Worm (Caenorhabditis elegans) whole organism, L2 larva: ENCODE measurements around the gene pals-31.
A peak's percentile ranks its signal among the peaks of the same experiment; 100 is the strongest.

Experiments
- ceh-82 ChIP-seq: fragments of 150-350 bp; optimal IDR thresholded peaks from 2 replicates; lab custom pipeline; 2014; ENCODE audit warnings: missing biosample characterization, missing genetic modification characterization
- elt-3 ChIP-seq: sonication (generic microtip); optimal IDR thresholded peaks from 2 replicates; lab custom pipeline; 2017; ENCODE audit warnings: missing biosample characterization, missing genetic modification characterization
- lin-13 ChIP-seq: fragments of 150-350 bp; optimal IDR thresholded peaks from 2 replicates; lab custom pipeline; 2014; ENCODE audit warnings: missing biosample characterization, missing genetic modification reagents, missing genetic modification characterization
- mab-5 ChIP-seq: fragments of 150-350 bp; optimal IDR thresholded peaks from 2 replicates; lab custom pipeline; 2014; ENCODE audit warnings: missing biosample characterization, missing genetic modification characterization
- skn-1 ChIP-seq: sonication (generic microtip); optimal IDR thresholded peaks from 2 replicates; lab custom pipeline; 2017; ENCODE audit warnings: missing biosample characterization, missing genetic modification characterization
- snpc-4 ChIP-seq: fragments of 150-350 bp; optimal IDR thresholded peaks from 2 replicates; lab custom pipeline; 2014; ENCODE audit warnings: missing biosample characterization, missing genetic modification characterization
- ztf-11 ChIP-seq: sonication (generic microtip); optimal IDR thresholded peaks from 2 replicates; lab custom pipeline; 2017; ENCODE audit warnings: missing biosample characterization, missing genetic modification characterization

DNA sequence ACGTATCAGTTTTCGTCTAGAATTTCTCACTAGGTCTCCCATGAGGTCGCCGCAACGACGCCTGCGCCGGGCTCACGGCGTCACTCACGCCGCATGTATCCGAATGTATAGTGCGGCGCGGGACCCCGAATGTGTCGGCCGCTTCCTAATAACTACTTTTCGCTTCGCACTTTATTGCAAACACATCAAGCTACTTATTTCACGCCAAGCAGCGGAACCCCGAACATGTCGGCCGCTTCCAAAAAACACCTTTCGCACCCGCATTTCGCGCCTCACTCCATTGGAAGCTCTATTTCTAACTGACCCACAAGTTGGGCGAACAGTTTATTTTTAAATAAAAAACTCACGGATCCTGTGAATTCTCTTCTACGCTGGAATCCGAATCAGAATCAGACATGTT is 39.7 kb downstream of the pals-31 start:
- TF ChIP-seq elt-3 (tag; lab: Kevin White, UChicago) (no peak), ceh-82 (tag; lab: Kevin White, UChicago) (no peak), skn-1 (tag; lab: Kevin White, UChicago) (no peak), lin-13 (GFP tag; lab: Kevin White, UChicago) (no peak), ztf-11 (no peak), snpc-4 (peak; percentile 38), mab-5 (tag; lab: Kevin White, UChicago) (no peak)
